Worm (Caenorhabditis elegans) whole organism, L2 larva: Measurements from ENCODE around the gene clec-186.

Source experiments
- F13H6.1 ChIP-seq: sonication (generic microtip); optimal IDR thresholded peaks from 2 replicates; lab custom pipeline; 2016; ENCODE audit warnings: missing genetic modification characterization, missing compliant biosample characterization
- R02D3.7 ChIP-seq: fragments of 150-350 bp; optimal IDR thresholded peaks from 2 replicates; lab custom pipeline; 2014; ENCODE audit warnings: missing biosample characterization, missing genetic modification characterization
- ZK546.5 ChIP-seq: sonication (generic microtip); optimal IDR thresholded peaks from 2 replicates; lab custom pipeline; 2017; ENCODE audit warnings: missing biosample characterization, missing genetic modification characterization
- aly-2 ChIP-seq: fragments of 150-350 bp; optimal IDR thresholded peaks from 2 replicates; lab custom pipeline; 2014; ENCODE audit warnings: missing biosample characterization, missing genetic modification characterization
- blmp-1 ChIP-seq: sonication (generic microtip); optimal IDR thresholded peaks from 2 replicates; lab custom pipeline; 2017; ENCODE audit warnings: missing genetic modification characterization, mild to moderate bottlenecking, missing compliant biosample characterization, antibody characterized with exemption, moderate library complexity; ENCODE audit not compliant: insufficient read depth
- ceh-82 ChIP-seq: fragments of 150-350 bp; optimal IDR thresholded peaks from 2 replicates; lab custom pipeline; 2014; ENCODE audit warnings: missing biosample characterization, missing genetic modification characterization
- dmd-4 ChIP-seq: sonication (generic microtip); optimal IDR thresholded peaks from 2 replicates; lab custom pipeline; 2017; ENCODE audit warnings: missing biosample characterization, missing genetic modification characterization
- egl-27 ChIP-seq: sonication (generic microtip); optimal IDR thresholded peaks from 3 replicates; lab custom pipeline; 2017; ENCODE audit warnings: missing biosample characterization, missing genetic modification reagents, missing genetic modification characterization
- fos-1 ChIP-seq: fragments of 150-350 bp; optimal IDR thresholded peaks from 2 replicates; lab custom pipeline; 2014; ENCODE audit warnings: missing biosample characterization, missing genetic modification characterization
- gmeb-1 ChIP-seq: fragments of 150-350 bp; optimal IDR thresholded peaks from 2 replicates; lab custom pipeline; 2014; ENCODE audit warnings: missing biosample characterization, missing genetic modification characterization
- lin-13 ChIP-seq: fragments of 150-350 bp; optimal IDR thresholded peaks from 2 replicates; lab custom pipeline; 2014; ENCODE audit warnings: missing biosample characterization, missing genetic modification reagents, missing genetic modification characterization
- lin-39 ChIP-seq: fragments of 150-350 bp; optimal IDR thresholded peaks from 2 replicates; lab custom pipeline; 2014; ENCODE audit warnings: missing biosample characterization, missing genetic modification reagents, missing genetic modification characterization
- lsy-2 ChIP-seq, 2 experiments: fragments of 150-350 bp in 1 of 2; sonication (generic microtip) in 1 of 2; optimal IDR thresholded peaks; 2 replicates each; lab custom pipeline; 2014 to 2017; ENCODE audit warnings: missing biosample characterization in 2 of 2, missing genetic modification characterization in 2 of 2
- mab-5 ChIP-seq: fragments of 150-350 bp; optimal IDR thresholded peaks from 2 replicates; lab custom pipeline; 2014; ENCODE audit warnings: missing biosample characterization, missing genetic modification characterization
- mbf-1 ChIP-seq: sonication (generic microtip); optimal IDR thresholded peaks from 2 replicates; lab custom pipeline; 2017; ENCODE audit warnings: missing biosample characterization, missing genetic modification characterization
- mdl-1 ChIP-seq, 2 experiments: fragments of 150-350 bp in 1 of 2; sonication (generic microtip) in 1 of 2; optimal IDR thresholded peaks; 2 replicates each; lab custom pipeline; 2017; ENCODE audit warnings: missing biosample characterization in 2 of 2, missing genetic modification characterization in 2 of 2
- nhr-10 ChIP-seq: sonication (generic microtip); optimal IDR thresholded peaks from 2 replicates; lab custom pipeline; 2017; ENCODE audit warnings: missing biosample characterization, missing genetic modification characterization
- nhr-11 ChIP-seq: fragments of 150-350 bp; optimal IDR thresholded peaks from 2 replicates; lab custom pipeline; 2014; ENCODE audit warnings: missing biosample characterization, missing genetic modification characterization
- nhr-12 ChIP-seq: fragments of 150-350 bp; optimal IDR thresholded peaks from 2 replicates; lab custom pipeline; 2014; ENCODE audit warnings: missing biosample characterization, missing genetic modification characterization
- nhr-129 ChIP-seq: fragments of 150-350 bp; optimal IDR thresholded peaks from 2 replicates; lab custom pipeline; 2014; ENCODE audit warnings: missing biosample characterization, missing genetic modification characterization
- nhr-21 ChIP-seq: fragments of 150-350 bp; optimal IDR thresholded peaks from 2 replicates; lab custom pipeline; 2014; ENCODE audit warnings: missing biosample characterization, missing genetic modification characterization
- nhr-23 ChIP-seq: fragments of 150-350 bp; optimal IDR thresholded peaks from 2 replicates; lab custom pipeline; 2014; ENCODE audit warnings: missing biosample characterization, missing genetic modification reagents, missing genetic modification characterization
- nhr-237 ChIP-seq: fragments of 150-350 bp; optimal IDR thresholded peaks from 2 replicates; lab custom pipeline; 2014; ENCODE audit warnings: missing biosample characterization, missing genetic modification characterization
- nhr-25 ChIP-seq: fragments of 150-350 bp; sonication (generic microtip); optimal IDR thresholded peaks from 3 replicates; lab custom pipeline; 2014; ENCODE audit warnings: missing biosample characterization, missing genetic modification characterization
- nhr-6 ChIP-seq: fragments of 150-350 bp; optimal IDR thresholded peaks from 2 replicates; lab custom pipeline; 2014; ENCODE audit warnings: missing biosample characterization, missing genetic modification characterization
- nhr-77 ChIP-seq: fragments of 150-350 bp; optimal IDR thresholded peaks from 2 replicates; lab custom pipeline; 2014; ENCODE audit warnings: missing biosample characterization, missing genetic modification characterization
- peb-1 ChIP-seq: fragments of 150-350 bp; optimal IDR thresholded peaks from 2 replicates; lab custom pipeline; 2014; ENCODE audit warnings: missing biosample characterization, missing genetic modification characterization
- sem-4 ChIP-seq: fragments of 150-350 bp; optimal IDR thresholded peaks from 2 replicates; lab custom pipeline; 2014; ENCODE audit warnings: missing biosample characterization, missing genetic modification reagents, missing genetic modification characterization
- skn-1 ChIP-seq: sonication (generic microtip); optimal IDR thresholded peaks from 2 replicates; lab custom pipeline; 2017; ENCODE audit warnings: missing biosample characterization, missing genetic modification characterization
- sma-3 ChIP-seq: sonication (generic microtip); optimal IDR thresholded peaks from 2 replicates; lab custom pipeline; 2016; ENCODE audit warnings: missing genetic modification reagents, missing genetic modification characterization, missing compliant biosample characterization
- sma-9 ChIP-seq, 2 experiments: fragments of 150-350 bp in 1 of 2; sonication (generic microtip) in 1 of 2; optimal IDR thresholded peaks; 2 replicates each; lab custom pipeline; 2014 to 2016; ENCODE audit warnings: missing genetic modification characterization in 2 of 2, mild to moderate bottlenecking in 1 of 2, missing biosample characterization in 1 of 2, missing compliant biosample characterization in 1 of 2, missing genetic modification reagents in 1 of 2, moderate library complexity in 1 of 2
- snpc-4 ChIP-seq: fragments of 150-350 bp; optimal IDR thresholded peaks from 2 replicates; lab custom pipeline; 2014; ENCODE audit warnings: missing biosample characterization, missing genetic modification characterization
- unc-39 ChIP-seq: fragments of 150-350 bp; optimal IDR thresholded peaks from 2 replicates; lab custom pipeline; 2014; ENCODE audit warnings: missing biosample characterization, missing genetic modification characterization
- unc-55 ChIP-seq: fragments of 150-350 bp; sonication (generic microtip); optimal IDR thresholded peaks from 3 replicates; lab custom pipeline; 2014; ENCODE audit warnings: missing biosample characterization, missing genetic modification reagents, missing genetic modification characterization
- unc-62 ChIP-seq: fragments of 150-350 bp; optimal IDR thresholded peaks from 2 replicates; lab custom pipeline; 2014; ENCODE audit warnings: missing biosample characterization, missing genetic modification reagents, missing genetic modification characterization
- zag-1 ChIP-seq: fragments of 150-350 bp; optimal IDR thresholded peaks from 2 replicates; lab custom pipeline; 2014; ENCODE audit warnings: missing biosample characterization, missing genetic modification characterization
- ztf-1 ChIP-seq: fragments of 200-800 bp; sonication (Bioruptor generic); conservative IDR thresholded peaks from 2 replicates; pipeline ENCODE4 v1.3.6; 2022; ENCODE audit warnings: missing genetic modification characterization, missing compliant biosample characterization
- ztf-11 ChIP-seq: sonication (generic microtip); optimal IDR thresholded peaks from 2 replicates; lab custom pipeline; 2017; ENCODE audit warnings: missing biosample characterization, missing genetic modification characterization
- ztf-4 ChIP-seq: fragments of 150-350 bp; optimal IDR thresholded peaks from 2 replicates; lab custom pipeline; 2014; ENCODE audit warnings: missing biosample characterization, missing genetic modification characterization

Gene clec-186

DNA sequence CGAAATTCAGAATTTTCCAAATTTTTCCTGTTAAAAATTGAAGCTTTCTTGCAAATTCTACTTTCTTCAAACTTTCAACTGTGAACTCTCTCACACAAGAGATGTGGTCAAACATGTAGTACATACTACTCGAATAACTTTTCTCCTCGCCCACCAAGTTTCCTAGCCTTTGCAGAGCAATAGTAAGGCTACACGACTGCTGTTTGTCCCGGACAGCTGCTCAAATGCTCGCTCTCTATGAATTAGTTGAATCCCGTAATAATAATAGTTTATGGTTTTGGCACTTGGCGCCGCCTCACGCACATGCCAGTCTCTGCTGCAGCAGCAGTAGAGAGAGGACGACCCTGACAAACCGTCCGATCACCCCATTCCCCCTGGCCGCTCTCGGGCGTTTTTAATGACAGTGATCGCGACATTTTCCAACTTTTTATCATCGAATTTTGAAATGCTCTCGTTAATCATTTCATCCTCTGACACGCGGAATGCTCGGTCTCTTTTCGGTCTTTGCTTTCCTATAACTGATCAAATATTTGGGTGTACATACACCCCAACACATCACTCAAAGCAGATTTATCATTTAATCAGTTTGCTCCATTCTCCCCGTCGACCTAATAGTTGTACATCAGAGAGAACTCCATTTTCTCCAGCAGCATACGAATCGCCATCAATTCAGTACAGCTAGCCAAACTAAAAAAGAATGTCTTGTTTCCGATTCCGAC is 32.1 kb upstream of the clec-186 start:
- TF ChIP-seq F13H6.1 (tag; lab: Kevin White, UChicago) (peak; percentile 21), lin-39 (tag; lab: Kevin White, UChicago) (no peak), ztf-4 (no peak), blmp-1 (tag; lab: Kevin White, UChicago) (no peak), lsy-2 (tag; optimal IDR thresholded peaks at IDR 0.05; lab: Kevin White, UChicago) (no peak), nhr-21 (tag; lab: Kevin White, UChicago) (no peak), unc-55 (GFP tag; lab: Kevin White, UChicago) (no peak), fos-1 (tag; lab: Kevin White, UChicago) (peak; percentile 46), egl-27 (tag; lab: Kevin White, UChicago) (no peak), R02D3.7 (tag; lab: Kevin White, UChicago) (no peak), skn-1 (tag; lab: Kevin White, UChicago) (no peak), sma-9 (GFP tag; optimal IDR thresholded peaks at IDR 0.05; lab: Kevin White, UChicago) (peak; percentile 15), sma-9 (tag; optimal IDR thresholded peaks at IDR 0.05; lab: Kevin White, UChicago) (no peak), sem-4 (tag; lab: Kevin White, UChicago) (no peak), nhr-11 (tag; lab: Kevin White, UChicago) (no peak), mdl-1 (tag; optimal IDR thresholded peaks at IDR 0.05; lab: Kevin White, UChicago) (no peak), unc-62 (GFP tag; lab: Kevin White, UChicago) (no peak), mbf-1 (tag; lab: Kevin White, UChicago) (no peak), nhr-12 (tag; lab: Kevin White, UChicago) (no peak), nhr-237 (tag; lab: Kevin White, UChicago) (no peak), aly-2 (no peak)
- TF ChIP-seq, all 48 proteins: peak for 3

DNA sequence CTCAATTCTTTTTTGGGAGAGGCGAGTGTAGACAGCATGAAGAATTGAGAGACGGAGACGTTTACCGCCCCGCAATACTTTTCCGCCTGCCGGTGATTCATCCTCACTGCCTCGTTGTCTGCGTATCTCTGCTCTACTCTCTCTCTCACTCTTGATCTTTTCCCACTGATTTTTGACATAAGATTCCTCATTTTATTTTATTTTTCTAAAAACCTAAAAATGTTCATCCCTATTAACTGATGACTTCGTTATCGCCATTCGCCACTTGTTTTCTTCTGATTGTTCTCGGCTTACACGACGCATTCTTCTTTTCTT is 31.5 kb upstream of the clec-186 start:
- peak in 1 of 2 experiments; percentile 29 for TF ChIP-seq lsy-2 (tag; optimal IDR thresholded peaks at IDR 0.05; lab: Kevin White, UChicago)
- TF ChIP-seq fos-1 (tag; lab: Kevin White, UChicago): peak; percentile 81
- no peak for TF ChIP-seq dmd-4 (tag; lab: Kevin White, UChicago)
- TF ChIP-seq unc-55 (GFP tag; lab: Kevin White, UChicago): peak; percentile 26
- peak; percentile 8 for TF ChIP-seq nhr-129
- TF ChIP-seq sma-9 (GFP tag; optimal IDR thresholded peaks at IDR 0.05; lab: Kevin White, UChicago): peak; percentile 34
- no peak for TF ChIP-seq sma-9 (tag; optimal IDR thresholded peaks at IDR 0.05; lab: Kevin White, UChicago)

DNA sequence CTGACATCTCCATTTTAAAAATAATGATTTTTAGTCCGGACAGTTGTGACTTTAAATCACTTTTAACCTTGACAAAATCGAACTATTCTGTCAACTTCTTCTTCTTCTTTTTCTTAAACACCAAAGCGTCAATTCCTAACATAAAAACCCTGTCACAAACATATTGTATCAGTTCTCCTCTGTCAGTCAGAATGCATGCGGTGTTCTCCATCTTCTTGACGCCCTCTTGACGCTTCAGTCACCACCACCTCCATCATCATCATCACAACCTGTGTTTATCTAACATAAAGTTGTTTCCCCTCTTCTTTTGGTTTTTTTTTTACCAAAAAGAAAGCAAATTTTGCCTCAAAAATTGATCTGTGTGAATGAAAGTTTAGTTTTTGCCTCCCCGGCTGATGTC is 30.5 kb upstream of the clec-186 start:
- no peak for TF ChIP-seq nhr-23 (tag; lab: Kevin White, UChicago)
- no peak for TF ChIP-seq unc-39 (tag; lab: Kevin White, UChicago)
- no peak for TF ChIP-seq ZK546.5
- no peak for TF ChIP-seq nhr-21 (tag; lab: Kevin White, UChicago)
- TF ChIP-seq mab-5: no peak
- TF ChIP-seq nhr-77: no peak
- TF ChIP-seq egl-27 (tag; lab: Kevin White, UChicago): no peak

DNA sequence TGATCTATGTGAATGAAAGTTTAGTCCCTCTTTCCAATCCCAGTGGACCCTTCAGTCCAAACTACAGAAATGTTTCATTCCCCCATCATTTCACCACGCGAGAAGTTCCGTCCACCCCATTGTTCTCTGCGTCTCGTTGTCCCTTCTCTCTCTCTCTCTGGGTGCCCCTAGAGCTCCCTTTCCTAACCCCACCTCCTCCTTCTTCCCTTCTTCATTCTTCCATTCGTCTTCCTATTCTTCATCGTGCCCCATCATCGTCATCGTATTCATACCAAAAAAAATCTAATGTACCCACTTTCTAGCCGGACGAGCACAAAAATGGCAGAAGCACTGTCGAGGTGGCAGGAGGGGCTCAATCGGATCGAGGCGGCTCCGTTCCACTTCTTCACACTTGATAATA is 29.7 kb upstream of the clec-186 start, which contains the start of gene M02B1.3:
M02B1.3 (plus strand) TSS at position 301 of the 400 bp plus-strand sequence.
- no peak for TF ChIP-seq zag-1 (tag; lab: Kevin White, UChicago)
- no peak for TF ChIP-seq egl-27 (tag; lab: Kevin White, UChicago)
- TF ChIP-seq peb-1 (tag; lab: Kevin White, UChicago): no peak
- TF ChIP-seq lin-39 (tag; lab: Kevin White, UChicago): no peak
- no peak for TF ChIP-seq nhr-129
- TF ChIP-seq ztf-1 (GFP tag; lab: Robert Waterston, UW): no peak
- no peak for TF ChIP-seq gmeb-1 (tag; lab: Kevin White, UChicago)
- no peak for TF ChIP-seq mdl-1 (tag; optimal IDR thresholded peaks at IDR 0.05; lab: Kevin White, UChicago)
- no peak for TF ChIP-seq nhr-25 (tag; lab: Kevin White, UChicago)
- TF ChIP-seq, all 48 proteins: peak for 0

DNA sequence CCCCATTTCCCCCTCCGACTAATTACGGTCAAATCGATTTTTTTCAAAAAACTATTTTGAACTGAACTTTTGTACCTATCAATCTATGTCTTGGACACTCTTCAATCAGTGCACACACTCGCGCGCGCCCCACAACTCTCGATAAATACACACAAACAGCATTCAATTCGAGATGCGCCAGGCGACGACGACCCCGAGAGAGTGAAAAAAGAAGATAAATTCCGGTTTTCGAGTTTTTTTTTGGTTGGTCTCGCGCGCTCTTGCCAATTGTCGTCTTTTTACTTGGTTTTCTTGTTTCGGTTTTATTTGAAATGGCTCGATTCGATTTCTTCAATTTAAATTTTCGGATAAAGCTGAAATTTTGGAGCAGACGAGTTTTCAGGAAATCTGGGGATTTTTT is 25.6 kb upstream of the clec-186 start:
- no peak for TF ChIP-seq unc-62 (GFP tag; lab: Kevin White, UChicago)
- no peak for TF ChIP-seq ztf-11 (tag; lab: Kevin White, UChicago)
- no peak for TF ChIP-seq snpc-4 (tag; lab: Kevin White, UChicago)
- no peak for TF ChIP-seq skn-1 (tag; lab: Kevin White, UChicago)
- TF ChIP-seq sma-9 (GFP tag; optimal IDR thresholded peaks at IDR 0.05; lab: Kevin White, UChicago): peak; percentile 32
- TF ChIP-seq sma-9 (tag; optimal IDR thresholded peaks at IDR 0.05; lab: Kevin White, UChicago): no peak
- TF ChIP-seq nhr-25 (tag; lab: Kevin White, UChicago): peak; percentile 17
- TF ChIP-seq lsy-2 (tag; optimal IDR thresholded peaks at IDR 0.05; lab: Kevin White, UChicago): no peak
- TF ChIP-seq lin-13 (GFP tag; lab: Kevin White, UChicago): no peak
- peak; percentile 11 for TF ChIP-seq blmp-1 (tag; lab: Kevin White, UChicago)
- peak; percentile 38 for TF ChIP-seq fos-1 (tag; lab: Kevin White, UChicago)
- no peak for TF ChIP-seq nhr-6 (tag; lab: Kevin White, UChicago)
- no peak for TF ChIP-seq mdl-1 (tag; optimal IDR thresholded peaks at IDR 0.05; lab: Kevin White, UChicago)
- TF ChIP-seq ceh-82 (tag; lab: Kevin White, UChicago): no peak
- no peak for TF ChIP-seq zag-1 (tag; lab: Kevin White, UChicago)
- no peak for TF ChIP-seq ZK546.5
- TF ChIP-seq peb-1 (tag; lab: Kevin White, UChicago): no peak
- TF ChIP-seq mab-5: no peak
- no peak for TF ChIP-seq ztf-1 (GFP tag; lab: Robert Waterston, UW)
- TF ChIP-seq nhr-237 (tag; lab: Kevin White, UChicago): no peak
- peak; percentile 41 for TF ChIP-seq nhr-129
- TF ChIP-seq F13H6.1 (tag; lab: Kevin White, UChicago): peak; percentile 49
- no peak for TF ChIP-seq nhr-21 (tag; lab: Kevin White, UChicago)
- no peak for TF ChIP-seq unc-55 (GFP tag; lab: Kevin White, UChicago)
- no peak for TF ChIP-seq R02D3.7 (tag; lab: Kevin White, UChicago)
- TF ChIP-seq nhr-23 (tag; lab: Kevin White, UChicago): no peak
- no peak for TF ChIP-seq nhr-10
- TF ChIP-seq sma-3 (GFP tag; lab: Kevin White, UChicago): no peak
- no peak for TF ChIP-seq lin-39 (tag; lab: Kevin White, UChicago)
